Fruit fly (Drosophila melanogaster) whole organism, embryonic: Measurements from ENCODE around the gene CG11986.

Source experiments
- CG10979 ChIP-seq: fragments of 200-800 bp; sonication (Bioruptor generic); optimal IDR thresholded peaks from 2 replicates; lab custom pipeline; 2018; ENCODE audit warnings: missing biosample characterization, mild to moderate bottlenecking, missing genetic modification characterization, moderate library complexity
- CG1602 ChIP-seq: fragments of 200-800 bp; sonication (Bioruptor generic); optimal IDR thresholded peaks from 3 replicates; lab custom pipeline; 2016; ENCODE audit warnings: missing biosample characterization, missing genetic modification characterization
- CG17328 ChIP-seq: fragments of 200-800 bp; sonication (Bioruptor generic); IDR thresholded peaks from 2 replicates; pipeline ENCODE4 v1.3.6; 2022; ENCODE audit warnings: missing biosample characterization, missing genetic modification characterization
- CG17802 ChIP-seq: fragments of 200-800 bp; sonication (Bioruptor generic); optimal IDR thresholded peaks from 2 replicates; lab custom pipeline; 2018; ENCODE audit warnings: missing biosample characterization, mild to moderate bottlenecking, missing genetic modification characterization, moderate library complexity
- CG18764 ChIP-seq: fragments of 200-800 bp; sonication (Bioruptor generic); optimal IDR thresholded peaks from 3 replicates; lab custom pipeline; 2016; ENCODE audit warnings: missing biosample characterization, missing genetic modification characterization
- CG33557 ChIP-seq: fragments of 200-800 bp; sonication (Bioruptor generic); optimal IDR thresholded peaks from 2 replicates; lab custom pipeline; 2019; ENCODE audit warnings: missing biosample characterization, mild to moderate bottlenecking, missing genetic modification characterization, moderate library complexity
- CG34376 ChIP-seq: fragments of 200-800 bp; sonication (Bioruptor generic); optimal IDR thresholded peaks from 2 replicates; lab custom pipeline; 2018; ENCODE audit warnings: missing biosample characterization, mild to moderate bottlenecking, missing genetic modification characterization
- CG4424 ChIP-seq: fragments of 200-800 bp; sonication (Bioruptor generic); optimal IDR thresholded peaks from 3 replicates; lab custom pipeline; 2016; ENCODE audit warnings: missing biosample characterization, missing genetic modification characterization
- CG5180 ChIP-seq: fragments of 200-800 bp; sonication (Bioruptor generic); optimal IDR thresholded peaks from 3 replicates; lab custom pipeline; 2017; ENCODE audit warnings: missing biosample characterization, missing genetic modification characterization, mild to moderate bottlenecking, moderate library complexity, missing genetic modification reagents
- CG5953 ChIP-seq: fragments of 200-800 bp; sonication (Bioruptor generic); IDR thresholded peaks from 2 replicates; pipeline ENCODE4 v1.3.6; 2022; ENCODE audit warnings: missing biosample characterization, missing genetic modification characterization
- CG6791 ChIP-seq: fragments of 200-800 bp; sonication (Bioruptor generic); IDR thresholded peaks from 3 replicates; pipeline ENCODE4 v1.3.6; 2022; ENCODE audit warnings: missing biosample characterization, missing genetic modification characterization; ENCODE audit not compliant: partially characterized antibody
- CG7839 ChIP-seq: fragments of 200-800 bp; sonication (Bioruptor generic); optimal IDR thresholded peaks from 3 replicates; lab custom pipeline; 2018; ENCODE audit warnings: missing biosample characterization, mild to moderate bottlenecking, missing genetic modification characterization, moderate library complexity
- CG8478 ChIP-seq: fragments of >200 bp; optimal IDR thresholded peaks from 2 replicates; lab custom pipeline; 2018
- CG9817 ChIP-seq: fragments of 200-800 bp; sonication (Bioruptor generic); optimal IDR thresholded peaks from 2 replicates; lab custom pipeline; 2018; ENCODE audit warnings: missing biosample characterization, mild to moderate bottlenecking, missing genetic modification characterization, moderate library complexity
- CHES-1-like ChIP-seq: fragments of 200-800 bp; sonication (Bioruptor generic); optimal IDR thresholded peaks from 2 replicates; lab custom pipeline; 2016; ENCODE audit warnings: missing biosample characterization, missing genetic modification characterization
- CoRest ChIP-seq: fragments of 200-800 bp; sonication (Bioruptor generic); optimal IDR thresholded peaks from 3 replicates; lab custom pipeline; 2018; ENCODE audit warnings: missing biosample characterization, mild to moderate bottlenecking, missing genetic modification characterization, moderate library complexity
- Dfd ChIP-seq, 2 experiments: fragments of >200 bp; optimal IDR thresholded peaks; 2 replicates each; lab custom pipeline; 2017; ENCODE audit warnings: missing biosample characterization in 2 of 2, missing genetic modification characterization in 2 of 2
- E2f1 ChIP-seq: fragments of 200-800 bp; sonication (Bioruptor generic); IDR thresholded peaks from 2 replicates; pipeline ENCODE4 v1.3.6; 2022; ENCODE audit warnings: missing biosample characterization, missing genetic modification characterization
- Gug ChIP-seq: fragments of 200-800 bp; sonication (Bioruptor generic); IDR thresholded peaks from 4 replicates; pipeline ENCODE4 v1.3.6; 2022; ENCODE audit warnings: missing biosample characterization, missing genetic modification characterization
- Kr ChIP-seq: fragments of 200-800 bp; sonication (Bioruptor generic); optimal IDR thresholded peaks from 2 replicates; lab custom pipeline; 2017; ENCODE audit warnings: missing biosample characterization, mild to moderate bottlenecking, missing genetic modification characterization
- Max ChIP-seq: fragments of 200-800 bp; sonication (Bioruptor generic); optimal IDR thresholded peaks from 2 replicates; lab custom pipeline; 2016; ENCODE audit warnings: missing biosample characterization, mild to moderate bottlenecking, missing genetic modification characterization
- NK7.1 ChIP-seq: fragments of 200-800 bp; sonication (Bioruptor generic); optimal IDR thresholded peaks from 3 replicates; lab custom pipeline; 2016; ENCODE audit warnings: missing biosample characterization, missing genetic modification characterization
- Oaz ChIP-seq: fragments of 200-800 bp; sonication (Bioruptor generic); IDR thresholded peaks from 2 replicates; pipeline ENCODE4 v1.3.6; 2022; ENCODE audit warnings: missing biosample characterization, missing genetic modification characterization
- Poxn ChIP-seq: fragments of 200-800 bp; sonication (Bioruptor generic); IDR thresholded peaks from 2 replicates; pipeline ENCODE4 v1.3.6; 2022; ENCODE audit warnings: missing biosample characterization, missing genetic modification characterization
- Six4 ChIP-seq: fragments of 200-800 bp; sonication (Bioruptor generic); optimal IDR thresholded peaks from 2 replicates; lab custom pipeline; 2016; ENCODE audit warnings: missing biosample characterization, missing genetic modification characterization
- Sox100B ChIP-seq: fragments of 200-800 bp; sonication (Bioruptor generic); optimal IDR thresholded peaks from 3 replicates; lab custom pipeline; 2018; ENCODE audit warnings: missing biosample characterization, mild to moderate bottlenecking, missing genetic modification characterization
- Stat92E ChIP-seq, 3 experiments: fragments of >200 bp in 2 of 3; fragments of 200-800 bp in 1 of 3; sonication (Bioruptor generic) in 1 of 3; optimal IDR thresholded peaks; 2 replicates each; lab custom pipeline; 2017 to 2019; ENCODE audit warnings: missing biosample characterization in 3 of 3, missing genetic modification characterization in 3 of 3, mild to moderate bottlenecking in 1 of 3, moderate library complexity in 1 of 3
- Usf ChIP-seq: fragments of 200-800 bp; sonication (Bioruptor generic); optimal IDR thresholded peaks from 2 replicates; lab custom pipeline; 2017; ENCODE audit warnings: missing genotype, missing biosample characterization, missing genetic modification characterization
- al ChIP-seq: fragments of 200-800 bp; sonication (Bioruptor generic); IDR thresholded peaks from 2 replicates; pipeline ENCODE4 v1.3.6; 2022; ENCODE audit warnings: missing biosample characterization, missing genetic modification characterization
- amos ChIP-seq: fragments of 200-800 bp; sonication (Bioruptor generic); IDR thresholded peaks from 2 replicates; pipeline ENCODE4 v1.3.6; 2022; ENCODE audit warnings: missing biosample characterization, missing genetic modification characterization; ENCODE audit not compliant: partially characterized antibody
- cwo ChIP-seq: fragments of 200-800 bp; sonication (Bioruptor generic); optimal IDR thresholded peaks from 3 replicates; lab custom pipeline; 2017; ENCODE audit warnings: missing biosample characterization, missing genetic modification characterization, mild to moderate bottlenecking, moderate library complexity, missing genetic modification reagents
- dysf ChIP-seq: fragments of 200-800 bp; sonication (Bioruptor generic); IDR thresholded peaks from 3 replicates; pipeline ENCODE4 v1.3.6; 2022; ENCODE audit warnings: missing biosample characterization, missing genetic modification characterization
- eve ChIP-seq, 2 experiments: fragments of >200 bp; optimal IDR thresholded peaks; 2 replicates each; lab custom pipeline; 2017; ENCODE audit warnings: missing biosample characterization in 2 of 2, missing genetic modification characterization in 2 of 2
- fd96Cb ChIP-seq: fragments of 200-800 bp; sonication (Bioruptor generic); optimal IDR thresholded peaks from 2 replicates; lab custom pipeline; 2018; ENCODE audit warnings: missing biosample characterization, mild to moderate bottlenecking, missing genetic modification characterization, moderate library complexity
- hb ChIP-seq: fragments of 200-800 bp; sonication (Bioruptor generic); IDR thresholded peaks from 3 replicates; pipeline ENCODE4 v1.3.6; 2022; ENCODE audit warnings: missing biosample characterization, missing genetic modification characterization; ENCODE audit not compliant: partially characterized antibody
- lilli ChIP-seq: fragments of 200-800 bp; sonication (Bioruptor generic); optimal IDR thresholded peaks from 3 replicates; lab custom pipeline; 2016; ENCODE audit warnings: missing biosample characterization, missing genetic modification characterization
- rib ChIP-seq: fragments of 200-800 bp; sonication (Bioruptor generic); IDR thresholded peaks from 2 replicates; pipeline ENCODE4 v1.3.6; 2022; ENCODE audit warnings: missing biosample characterization, missing genetic modification characterization
- sens ChIP-seq: fragments of 200-800 bp; sonication (Bioruptor generic); peaks from one replicate; lab custom pipeline; 2016; ENCODE audit warnings: missing biosample characterization, missing genetic modification characterization
- unpg ChIP-seq: fragments of 200-800 bp; sonication (Bioruptor generic); optimal IDR thresholded peaks from 3 replicates; lab custom pipeline; 2018; ENCODE audit warnings: missing biosample characterization, mild to moderate bottlenecking, missing genetic modification characterization, moderate library complexity

Gene CG11986

DNA sequence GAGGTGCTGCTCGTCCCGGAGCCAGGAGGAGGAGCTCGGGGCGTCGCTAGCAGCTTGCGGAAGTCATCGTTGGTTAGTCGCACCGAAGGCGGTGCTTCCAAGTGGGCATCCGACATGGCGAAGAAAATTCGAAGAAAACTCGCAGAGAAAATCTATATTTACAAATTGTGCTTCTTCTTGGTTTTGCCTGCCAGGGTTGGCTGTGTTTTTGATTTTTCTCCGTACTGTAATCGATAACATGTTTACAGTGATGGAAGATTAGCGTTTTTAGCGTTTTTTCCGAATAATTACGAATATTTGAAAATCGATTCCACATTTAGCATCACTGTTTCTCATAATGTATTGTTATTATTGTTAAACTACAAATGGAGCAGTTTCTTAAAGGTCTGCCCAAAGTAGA is 49.6 kb downstream of the CG11986 start, which contains the start of the genes beag and Ada (continued):
- TF ChIP-seq rib (GFP tag; lab: Robert Waterston, UW) (no peak), hb (GFP tag; lab: Robert Waterston, UW) (0 out of 3 replicates have a peak, but pooled peaks have one; percentile 30), fd96Cb (tag; lab: Kevin White, UChicago) (no peak), Sox100B (GFP tag; lab: Kevin White, UChicago) (no peak), CG10979 (tag; lab: Kevin White, UChicago) (peak; percentile 29), CG18764 (GFP tag; lab: Kevin White, UChicago) (no peak), sens (GFP tag; lab: Kevin White, UChicago) (peak; percentile 69), CG5180 (GFP tag; lab: Kevin White, UChicago) (no peak), Stat92E (GFP tag; optimal IDR thresholded peaks at IDR 0.05; lab: Kevin White, UChicago) (peak in 1 of 3 experiments; percentile 59), CG5953 (GFP tag; lab: Robert Waterston, UW) (no peak), Kr (GFP tag; lab: Kevin White, UChicago) (no peak), CG7839 (no peak), Gug (GFP tag; lab: Robert Waterston, UW) (no peak), CG17328 (GFP tag; lab: Robert Waterston, UW) (no peak), Oaz (GFP tag; lab: Robert Waterston, UW) (no peak), CG33557 (GFP tag; lab: Kevin White, UChicago) (no peak), CG8478 (lab: Kevin White, UChicago) (no peak), CHES-1-like (GFP tag; lab: Kevin White, UChicago) (peak; percentile 80), Dfd (GFP tag; optimal IDR thresholded peaks at IDR 0.05; lab: Kevin White, UChicago) (no peak), CG9817 (peak; percentile 32), CG4424 (GFP tag; lab: Kevin White, UChicago) (peak; percentile 36), CG34376 (GFP tag; lab: Kevin White, UChicago) (peak; percentile 60), Poxn (GFP tag; lab: Robert Waterston, UW) (no peak), CoRest (peak; percentile 39), CG6791 (GFP tag; lab: Robert Waterston, UW) (peak; percentile 43; the same call in 2 of the 3 replicates), CG1602 (peak; percentile 19), al (GFP tag; lab: Robert Waterston, UW) (0 out of 2 replicates have a peak, but pooled peaks have one; percentile 34), unpg (peak; percentile 44), Max (GFP tag; lab: Kevin White, UChicago) (no peak), amos (GFP tag; lab: Robert Waterston, UW) (peak; percentile 41; the same call in 1 of the 2 replicates), eve (GFP tag; optimal IDR thresholded peaks at IDR 0.05; lab: Kevin White, UChicago) (no peak), E2f1 (GFP tag; lab: Robert Waterston, UW) (0 out of 2 replicates have a peak, but pooled peaks have one; percentile 23), NK7.1 (no peak), CG17802 (no peak), dysf (GFP tag; lab: Robert Waterston, UW) (peak; percentile 55; the same call in 2 of the 3 replicates), cwo (GFP tag; lab: Kevin White, UChicago) (no peak), Six4 (no peak), lilli (peak; percentile 67), Usf (no peak)
- TF ChIP-seq, all 482 proteins: peak for 177
